Worm (Caenorhabditis elegans) whole organism, L2 larva: ENCODE measurements around the gene ilc-17.1.

Experiments
- peb-1 ChIP-seq: fragments of 150-350 bp; optimal IDR thresholded peaks from 2 replicates; lab custom pipeline; 2014; ENCODE audit warnings: missing biosample characterization, missing genetic modification characterization

The ilc-17.1 gene

ce11 chrX:12721429-12721828 lies 48.2 kb downstream of the ilc-17.1 start:
- TF ChIP-seq peb-1 (tag; lab: Kevin White, UChicago), result no peak
